Fruit fly (Drosophila melanogaster) whole organism, embryonic: ENCODE results near the gene CG2854.

ENCODE experiments used
- ATbp ChIP-seq: fragments of 200-800 bp; sonication (Bioruptor generic); optimal IDR thresholded peaks from 2 replicates; lab custom pipeline; 2017; ENCODE audit warnings: missing biosample characterization, mild to moderate bottlenecking, missing genetic modification characterization, missing genetic modification reagents
- Aef1 ChIP-seq: fragments of 200-800 bp; sonication (Bioruptor generic); IDR thresholded peaks from 3 replicates; pipeline ENCODE4 v1.3.6; 2022; ENCODE audit warnings: missing biosample characterization, missing genetic modification characterization
- C15 ChIP-seq: fragments of 200-800 bp; sonication (Bioruptor generic); IDR thresholded peaks from 3 replicates; pipeline ENCODE4 v1.3.6; 2022; ENCODE audit warnings: missing biosample characterization, missing genetic modification characterization
- CG10209 ChIP-seq: fragments of 200-800 bp; sonication (Bioruptor generic); optimal IDR thresholded peaks from 3 replicates; lab custom pipeline; 2017; ENCODE audit warnings: missing biosample characterization, mild to moderate bottlenecking, missing genetic modification characterization, missing genetic modification reagents
- CG11093 ChIP-seq: fragments of 200-800 bp; sonication (Bioruptor generic); IDR thresholded peaks from 3 replicates; pipeline ENCODE4 v1.3.6; 2022; ENCODE audit warnings: missing biosample characterization, missing genetic modification characterization
- CG12236 ChIP-seq: fragments of 200-800 bp; sonication (Bioruptor generic); optimal IDR thresholded peaks from 2 replicates; lab custom pipeline; 2016; ENCODE audit warnings: missing biosample characterization, missing genetic modification characterization
- CG13775 ChIP-seq: fragments of 200-800 bp; sonication (Bioruptor generic); optimal IDR thresholded peaks from 3 replicates; lab custom pipeline; 2017; ENCODE audit warnings: missing biosample characterization, mild to moderate bottlenecking, missing genetic modification characterization
- CG14710 ChIP-seq: fragments of 200-800 bp; sonication (Bioruptor generic); optimal IDR thresholded peaks from 3 replicates; lab custom pipeline; 2019; ENCODE audit warnings: missing biosample characterization, mild to moderate bottlenecking, missing genetic modification characterization, moderate library complexity
- CG17802 ChIP-seq: fragments of 200-800 bp; sonication (Bioruptor generic); optimal IDR thresholded peaks from 2 replicates; lab custom pipeline; 2018; ENCODE audit warnings: missing biosample characterization, mild to moderate bottlenecking, missing genetic modification characterization, moderate library complexity
- CG18262 ChIP-seq: fragments of 200-800 bp; optimal IDR thresholded peaks from 3 replicates; lab custom pipeline; 2019; ENCODE audit warnings: missing biosample characterization, mild to moderate bottlenecking, missing genetic modification characterization, moderate library complexity
- CG2712 ChIP-seq: fragments of 200-800 bp; optimal IDR thresholded peaks from 3 replicates; lab custom pipeline; 2019; ENCODE audit warnings: missing biosample characterization, mild to moderate bottlenecking, missing genetic modification characterization, moderate library complexity
- CG31388 ChIP-seq: fragments of 200-800 bp; sonication (Bioruptor generic); optimal IDR thresholded peaks from 2 replicates; lab custom pipeline; 2016; ENCODE audit warnings: missing biosample characterization, missing genetic modification characterization
- CG34422 ChIP-seq: fragments of 200-800 bp; sonication (Bioruptor generic); IDR thresholded peaks from 3 replicates; pipeline ENCODE4 v1.3.6; 2022; ENCODE audit warnings: missing biosample characterization, missing genetic modification characterization
- CG3995 ChIP-seq: fragments of 200-800 bp; sonication (Bioruptor generic); optimal IDR thresholded peaks from 3 replicates; lab custom pipeline; 2016; ENCODE audit warnings: missing biosample characterization, missing genetic modification characterization
- CG43689 ChIP-seq: fragments of 200-800 bp; sonication (Bioruptor generic); IDR thresholded peaks from 2 replicates; pipeline ENCODE4 v1.3.6; 2022; ENCODE audit warnings: missing biosample characterization, missing genetic modification characterization
- CG5245 ChIP-seq: fragments of 200-800 bp; sonication (Bioruptor generic); optimal IDR thresholded peaks from 3 replicates; lab custom pipeline; 2016; ENCODE audit warnings: missing biosample characterization, missing genetic modification characterization
- CG5953 ChIP-seq: fragments of 200-800 bp; sonication (Bioruptor generic); IDR thresholded peaks from 2 replicates; pipeline ENCODE4 v1.3.6; 2022; ENCODE audit warnings: missing biosample characterization, missing genetic modification characterization
- CG6272 ChIP-seq: fragments of 200-800 bp; sonication (Bioruptor generic); IDR thresholded peaks from 2 replicates; pipeline ENCODE4 v1.3.6; 2022; ENCODE audit warnings: missing biosample characterization, missing genetic modification characterization
- CG7271 ChIP-seq: fragments of 200-800 bp; sonication (Bioruptor generic); optimal IDR thresholded peaks from 2 replicates; lab custom pipeline; 2018; ENCODE audit warnings: missing biosample characterization, mild to moderate bottlenecking, missing genetic modification characterization, moderate library complexity
- CG8478 ChIP-seq: fragments of >200 bp; optimal IDR thresholded peaks from 2 replicates; lab custom pipeline; 2018
- Dad ChIP-seq: fragments of 200-800 bp; sonication (Bioruptor generic); optimal IDR thresholded peaks from 3 replicates; lab custom pipeline; 2016; ENCODE audit warnings: missing biosample characterization, missing genetic modification characterization
- Dfd ChIP-seq, 2 experiments: fragments of >200 bp; optimal IDR thresholded peaks; 2 replicates each; lab custom pipeline; 2017; ENCODE audit warnings: missing biosample characterization in 2 of 2, missing genetic modification characterization in 2 of 2
- Dll ChIP-seq: fragments of 200-800 bp; sonication (Bioruptor generic); IDR thresholded peaks from 4 replicates; pipeline ENCODE4 v1.3.6; 2022; ENCODE audit warnings: missing biosample characterization, missing genetic modification characterization; ENCODE audit not compliant: partially characterized antibody
- Ets65A ChIP-seq: fragments of 200-800 bp; sonication (Bioruptor generic); peaks from one replicate; lab custom pipeline; 2016; ENCODE audit warnings: missing biosample characterization, missing genetic modification characterization
- GATAe ChIP-seq: fragments of 200-800 bp; sonication (Bioruptor generic); conservative IDR thresholded peaks from 2 replicates; pipeline ENCODE4 v1.3.6; 2022; ENCODE audit warnings: missing biosample characterization, missing genetic modification characterization
- HmgD ChIP-seq: fragments of 200-800 bp; sonication (Bioruptor generic); optimal IDR thresholded peaks from 3 replicates; lab custom pipeline; 2016; ENCODE audit warnings: missing biosample characterization, missing genetic modification characterization
- Ptx1 ChIP-seq: fragments of 200-800 bp; sonication (Bioruptor generic); IDR thresholded peaks from 2 replicates; pipeline ENCODE4 v1.3.6; 2022; ENCODE audit warnings: missing biosample characterization, missing genetic modification characterization
- Ravus ChIP-seq: fragments of 200-800 bp; sonication (Bioruptor generic); IDR thresholded peaks from 2 replicates; pipeline ENCODE4 v1.3.6; 2022; ENCODE audit warnings: missing biosample characterization, missing genetic modification characterization
- Rx ChIP-seq: fragments of 200-800 bp; sonication (Bioruptor generic); IDR thresholded peaks from 2 replicates; pipeline ENCODE4 v1.3.6; 2022; ENCODE audit warnings: missing biosample characterization, missing genetic modification characterization
- Tbp ChIP-seq: fragments of >200 bp; optimal IDR thresholded peaks from 2 replicates; lab custom pipeline; 2018; ENCODE audit warnings: missing biosample characterization, missing genetic modification characterization
- Trl ChIP-seq, 3 experiments: fragments of >200 bp in 2 of 3; fragments of 200-800 bp in 1 of 3; sonication (Bioruptor generic) in 1 of 3; optimal IDR thresholded peaks; 2 replicates in 1 of 3; 3 replicates in 2 of 3; lab custom pipeline; 2016 to 2017; ENCODE audit warnings: missing biosample characterization in 1 of 3, missing genetic modification characterization in 1 of 3
- Xrp1 ChIP-seq: fragments of 200-800 bp; sonication (Bioruptor generic); IDR thresholded peaks from 2 replicates; pipeline ENCODE4 v1.3.6; 2022; ENCODE audit warnings: missing biosample characterization, missing genetic modification characterization
- ab ChIP-seq: fragments of 200-800 bp; sonication (Bioruptor generic); optimal IDR thresholded peaks from 2 replicates; lab custom pipeline; 2016; ENCODE audit warnings: missing biosample characterization, missing genetic modification characterization
- ac ChIP-seq: fragments of 200-800 bp; sonication (Bioruptor generic); optimal IDR thresholded peaks from 3 replicates; lab custom pipeline; 2017; ENCODE audit warnings: missing biosample characterization, mild to moderate bottlenecking, missing genetic modification characterization
- al ChIP-seq: fragments of 200-800 bp; sonication (Bioruptor generic); IDR thresholded peaks from 2 replicates; pipeline ENCODE4 v1.3.6; 2022; ENCODE audit warnings: missing biosample characterization, missing genetic modification characterization
- ara ChIP-seq: fragments of 200-800 bp; sonication (Bioruptor generic); IDR thresholded peaks from 2 replicates; pipeline ENCODE4 v1.3.6; 2022; ENCODE audit warnings: missing biosample characterization, missing genetic modification characterization
- bsh ChIP-seq, 2 experiments: fragments of 200-800 bp; sonication (Bioruptor generic); optimal IDR thresholded peaks; 2 replicates each; lab custom pipeline; 2017 to 2018; ENCODE audit warnings: mild to moderate bottlenecking in 2 of 2, missing biosample characterization in 2 of 2, missing genetic modification characterization in 2 of 2, moderate library complexity in 1 of 2
- cas ChIP-seq: fragments of 200-800 bp; sonication (Bioruptor generic); IDR thresholded peaks from 2 replicates; pipeline ENCODE4 v1.3.6; 2022; ENCODE audit warnings: missing biosample characterization, missing genetic modification characterization
- caup ChIP-seq: fragments of 200-800 bp; sonication (Bioruptor generic); optimal IDR thresholded peaks from 3 replicates; lab custom pipeline; 2017; ENCODE audit warnings: missing biosample characterization, mild to moderate bottlenecking, missing genetic modification characterization, moderate library complexity; ENCODE audit not compliant: severe bottlenecking
- chif ChIP-seq, 2 experiments: fragments of 200-800 bp; sonication (Bioruptor generic); optimal IDR thresholded peaks; 3 replicates each; lab custom pipeline; 2016; ENCODE audit warnings: missing biosample characterization in 2 of 2, missing genetic modification characterization in 2 of 2
- fru ChIP-seq: fragments of >200 bp; optimal IDR thresholded peaks from 2 replicates; lab custom pipeline; 2017
- gcm2 ChIP-seq: fragments of 200-800 bp; sonication (Bioruptor generic); optimal IDR thresholded peaks from 2 replicates; lab custom pipeline; 2016; ENCODE audit warnings: missing biosample characterization, missing genetic modification characterization
- gfzf ChIP-seq: fragments of 200-800 bp; sonication (Bioruptor generic); optimal IDR thresholded peaks from 2 replicates; lab custom pipeline; 2016; ENCODE audit warnings: missing biosample characterization, mild to moderate bottlenecking, missing genetic modification characterization, moderate library complexity
- lbe ChIP-seq: fragments of 200-800 bp; sonication (Bioruptor generic); optimal IDR thresholded peaks from 2 replicates; lab custom pipeline; 2016; ENCODE audit warnings: missing biosample characterization, mild to moderate bottlenecking, missing genetic modification characterization
- pho ChIP-seq: fragments of 200-800 bp; sonication (Bioruptor generic); optimal IDR thresholded peaks from 2 replicates; lab custom pipeline; 2016; ENCODE audit warnings: missing biosample characterization, missing genetic modification characterization
- pros ChIP-seq: fragments of 200-800 bp; sonication (Bioruptor generic); optimal IDR thresholded peaks from 3 replicates; lab custom pipeline; 2019; ENCODE audit warnings: missing biosample characterization, mild to moderate bottlenecking, missing genetic modification characterization, moderate library complexity
- psq ChIP-seq: fragments of 200-800 bp; sonication (Bioruptor generic); optimal IDR thresholded peaks from 2 replicates; lab custom pipeline; 2017; ENCODE audit warnings: missing biosample characterization, missing genetic modification characterization
- repo ChIP-seq: fragments of 200-800 bp; sonication (Bioruptor generic); optimal IDR thresholded peaks from 2 replicates; lab custom pipeline; 2016; ENCODE audit warnings: missing biosample characterization, missing genetic modification characterization
- slp2 ChIP-seq: fragments of 200-800 bp; sonication (Bioruptor generic); optimal IDR thresholded peaks from 2 replicates; lab custom pipeline; 2016; ENCODE audit warnings: missing biosample characterization, missing genetic modification characterization
- tx ChIP-seq: fragments of 200-800 bp; sonication (Bioruptor generic); optimal IDR thresholded peaks from 2 replicates; lab custom pipeline; 2016; ENCODE audit warnings: missing biosample characterization, missing genetic modification characterization

Gene CG2854

dm6 chrX:2293294-2293988 is 33.5 kb upstream of the CG2854 start, which contains the start of gene CG2865 (continued):
- TF ChIP-seq slp2 (peak; percentile 85), chif (GFP tag; optimal IDR thresholded peaks at IDR 0.05; lab: Kevin White, UChicago) (peak; percentile 86 to 92), ara (GFP tag; lab: Robert Waterston, UW) (peak; percentile 84), CG13775 (peak; percentile 92), lbe (peak; percentile 92), CG14710 (tag; lab: Kevin White, UChicago) (peak; percentile 93), CG8478 (no peak), HmgD (GFP tag; lab: Kevin White, UChicago) (peak; percentile 77), ac (GFP tag; lab: Kevin White, UChicago) (peak; percentile 77), GATAe (GFP tag; lab: Robert Waterston, UW) (peak; percentile 41; the same call in 1 of the 2 replicates), CG3995 (GFP tag; lab: Kevin White, UChicago) (peak; percentile 72), Dll (GFP tag; lab: Robert Waterston, UW) (no peak), CG18262 (tag; lab: Kevin White, UChicago) (peak; percentile 95), Dad (peak; percentile 86), Ptx1 (peak; percentile 90), cas (GFP tag; lab: Robert Waterston, UW) (peak; percentile 74), pho (GFP tag; lab: Kevin White, UChicago) (peak; percentile 93), C15 (GFP tag; lab: Robert Waterston, UW) (peak; percentile 60; the same call in 1 of the 3 replicates), Ets65A (GFP tag; lab: Kevin White, UChicago) (peak; percentile 97), CG17802 (tag; lab: Kevin White, UChicago) (peak; percentile 57), caup (GFP tag; lab: Kevin White, UChicago) (peak; percentile 94), Rx (GFP tag; lab: Robert Waterston, UW) (peak; percentile 69), Tbp (no peak), gfzf (GFP tag; lab: Kevin White, UChicago) (peak; percentile 6), Dfd (GFP tag; optimal IDR thresholded peaks at IDR 0.05; lab: Kevin White, UChicago) (no peak), tx (peak; percentile 87), psq (GFP tag; lab: Kevin White, UChicago) (peak; percentile 61), CG5953 (peak; percentile 59; the same call in 1 of the 2 replicates), CG5245 (GFP tag; lab: Kevin White, UChicago) (peak; percentile 71), Trl (optimal IDR thresholded peaks at IDR 0.05; lab: Kevin White, UChicago) (peak; percentile 91), Trl (GFP tag; optimal IDR thresholded peaks at IDR 0.05; lab: Kevin White, UChicago) (peak; percentile 91), repo (peak; percentile 78), CG11093 (peak; percentile 74; the same call in 2 of the 3 replicates), CG2712 (tag; lab: Kevin White, UChicago) (peak; percentile 96), CG43689 (peak; percentile 64), fru (lab: Kevin White, UChicago) (no peak), CG10209 (peak; percentile 94), CG12236 (GFP tag; lab: Kevin White, UChicago) (peak; percentile 79), ATbp (GFP tag; lab: Kevin White, UChicago) (peak; percentile 94), Ravus (GFP tag; lab: Robert Waterston, UW) (peak; percentile 62), CG34422 (peak; percentile 77; the same call in 2 of the 3 replicates), CG6272 (GFP tag; lab: Robert Waterston, UW) (peak; percentile 68), al (GFP tag; lab: Robert Waterston, UW) (peak; percentile 84), pros (GFP tag; lab: Kevin White, UChicago) (peak; percentile 93), Aef1 (GFP tag; lab: Robert Waterston, UW) (peak; percentile 68), gcm2 (GFP tag; lab: Kevin White, UChicago) (peak; percentile 87), bsh (GFP tag; optimal IDR thresholded peaks at IDR 0.05; lab: Kevin White, UChicago) (peak; percentile 87 to 95), CG7271 (peak; percentile 56), Xrp1 (peak; percentile 94), CG31388 (GFP tag; lab: Kevin White, UChicago) (peak; percentile 58), ab (GFP tag; lab: Kevin White, UChicago) (peak; percentile 82)
